Fruit fly (Drosophila melanogaster) whole organism, embryonic: ENCODE measurements around the gene enc.

Experiments used
- Antp ChIP-seq: fragments of 200-800 bp; sonication (Bioruptor generic); optimal IDR thresholded peaks from 3 replicates; lab custom pipeline; 2016; ENCODE audit warnings: missing biosample characterization, missing genetic modification characterization
- CG10147 ChIP-seq: fragments of 200-800 bp; sonication (Bioruptor generic); optimal IDR thresholded peaks from 2 replicates; lab custom pipeline; 2019; ENCODE audit warnings: missing biosample characterization, mild to moderate bottlenecking, missing genetic modification characterization, moderate library complexity
- CG1024 ChIP-seq: fragments of 200-800 bp; sonication (Bioruptor generic); IDR thresholded peaks from 2 replicates; pipeline ENCODE4 v1.3.6; 2022; ENCODE audit warnings: missing biosample characterization, missing genetic modification characterization
- CG10274 ChIP-seq: fragments of 200-800 bp; sonication (Bioruptor generic); optimal IDR thresholded peaks from 3 replicates; lab custom pipeline; 2017; ENCODE audit warnings: missing biosample characterization, mild to moderate bottlenecking, missing genetic modification characterization
- CG13123 ChIP-seq: fragments of 200-800 bp; sonication (Bioruptor generic); optimal IDR thresholded peaks from 2 replicates; lab custom pipeline; 2016; ENCODE audit warnings: missing biosample characterization, missing genetic modification characterization
- CG13894 ChIP-seq: fragments of 200-800 bp; sonication (Bioruptor generic); optimal IDR thresholded peaks from 3 replicates; lab custom pipeline; 2018; ENCODE audit warnings: missing biosample characterization, mild to moderate bottlenecking, missing genetic modification characterization, moderate library complexity
- CG15011 ChIP-seq: fragments of 200-800 bp; sonication (Bioruptor generic); optimal IDR thresholded peaks from 3 replicates; lab custom pipeline; 2018; ENCODE audit warnings: missing biosample characterization, mild to moderate bottlenecking, missing genetic modification characterization
- CG16779 ChIP-seq: fragments of 200-800 bp; sonication (Bioruptor generic); IDR thresholded peaks from 2 replicates; pipeline ENCODE4 v1.3.6; 2022; ENCODE audit warnings: missing biosample characterization, missing genetic modification characterization
- CG2129 ChIP-seq: fragments of 200-800 bp; sonication (Bioruptor generic); IDR thresholded peaks from 2 replicates; pipeline ENCODE4 v1.3.6; 2022; ENCODE audit warnings: missing biosample characterization, missing genetic modification characterization; ENCODE audit not compliant: partially characterized antibody
- CG2712 ChIP-seq: fragments of 200-800 bp; optimal IDR thresholded peaks from 3 replicates; lab custom pipeline; 2019; ENCODE audit warnings: missing biosample characterization, mild to moderate bottlenecking, missing genetic modification characterization, moderate library complexity
- CG32772 ChIP-seq: fragments of 200-800 bp; sonication (Bioruptor generic); IDR thresholded peaks from 2 replicates; pipeline ENCODE4 v1.3.6; 2022; ENCODE audit warnings: missing biosample characterization, missing genetic modification characterization
- CG3995 ChIP-seq: fragments of 200-800 bp; sonication (Bioruptor generic); optimal IDR thresholded peaks from 3 replicates; lab custom pipeline; 2016; ENCODE audit warnings: missing biosample characterization, missing genetic modification characterization
- CG5180 ChIP-seq: fragments of 200-800 bp; sonication (Bioruptor generic); optimal IDR thresholded peaks from 3 replicates; lab custom pipeline; 2017; ENCODE audit warnings: missing biosample characterization, missing genetic modification characterization, mild to moderate bottlenecking, moderate library complexity, missing genetic modification reagents
- CG8089 ChIP-seq: fragments of 200-800 bp; sonication (Bioruptor generic); optimal IDR thresholded peaks from 3 replicates; lab custom pipeline; 2016; ENCODE audit warnings: missing biosample characterization, missing genetic modification characterization
- CG8281 ChIP-seq: fragments of 200-800 bp; sonication (Bioruptor generic); optimal IDR thresholded peaks from 2 replicates; lab custom pipeline; 2018; ENCODE audit warnings: missing biosample characterization, mild to moderate bottlenecking, missing genetic modification characterization, moderate library complexity
- CG8944 ChIP-seq: fragments of 200-800 bp; sonication (Bioruptor generic); optimal IDR thresholded peaks from 3 replicates; lab custom pipeline; 2016; ENCODE audit warnings: missing biosample characterization, missing genetic modification characterization
- CG9437 ChIP-seq: fragments of 200-800 bp; sonication (Bioruptor generic); optimal IDR thresholded peaks from 2 replicates; lab custom pipeline; 2018; ENCODE audit warnings: missing biosample characterization, mild to moderate bottlenecking, missing genetic modification characterization
- CTCF ChIP-seq: fragments of 200-800 bp; sonication (Bioruptor generic); optimal IDR thresholded peaks from 2 replicates; lab custom pipeline; 2017; ENCODE audit warnings: missing biosample characterization, mild to moderate bottlenecking, missing genetic modification characterization, moderate library complexity
- CrebB ChIP-seq: fragments of 200-800 bp; sonication (Bioruptor generic); optimal IDR thresholded peaks from 3 replicates; lab custom pipeline; 2018; ENCODE audit warnings: missing biosample characterization, mild to moderate bottlenecking, missing genetic modification characterization
- Ets65A ChIP-seq: fragments of 200-800 bp; sonication (Bioruptor generic); peaks from one replicate; lab custom pipeline; 2016; ENCODE audit warnings: missing biosample characterization, missing genetic modification characterization
- Ets97D ChIP-seq: fragments of 200-800 bp; sonication (Bioruptor generic); optimal IDR thresholded peaks from 3 replicates; lab custom pipeline; 2016; ENCODE audit warnings: missing biosample characterization, missing genetic modification characterization
- GATAe ChIP-seq: fragments of 200-800 bp; sonication (Bioruptor generic); conservative IDR thresholded peaks from 2 replicates; pipeline ENCODE4 v1.3.6; 2022; ENCODE audit warnings: missing biosample characterization, missing genetic modification characterization
- Hmr ChIP-seq: fragments of 200-800 bp; sonication (Bioruptor generic); optimal IDR thresholded peaks from 3 replicates; lab custom pipeline; 2017; ENCODE audit warnings: mild to moderate bottlenecking, missing biosample characterization, missing genetic modification reagents, missing genetic modification characterization
- MESR4 ChIP-seq: fragments of 200-800 bp; sonication (Bioruptor generic); optimal IDR thresholded peaks from 2 replicates; lab custom pipeline; 2018; ENCODE audit warnings: missing biosample characterization, mild to moderate bottlenecking, missing genetic modification characterization, moderate library complexity
- Myb ChIP-seq: fragments of 200-800 bp; sonication (Bioruptor generic); optimal IDR thresholded peaks from 2 replicates; lab custom pipeline; 2016; ENCODE audit warnings: missing biosample characterization, missing genetic modification characterization
- Nf-YA ChIP-seq: fragments of 200-800 bp; sonication (Bioruptor generic); IDR thresholded peaks from 2 replicates; pipeline ENCODE4 v1.3.6; 2022; ENCODE audit warnings: missing biosample characterization, missing genetic modification characterization
- NfI ChIP-seq: fragments of 200-800 bp; sonication (Bioruptor generic); optimal IDR thresholded peaks from 3 replicates; lab custom pipeline; 2018; ENCODE audit warnings: missing biosample characterization, mild to moderate bottlenecking, missing genetic modification characterization, moderate library complexity
- Oaz ChIP-seq: fragments of 200-800 bp; sonication (Bioruptor generic); IDR thresholded peaks from 2 replicates; pipeline ENCODE4 v1.3.6; 2022; ENCODE audit warnings: missing biosample characterization, missing genetic modification characterization
- Ravus ChIP-seq: fragments of 200-800 bp; sonication (Bioruptor generic); IDR thresholded peaks from 2 replicates; pipeline ENCODE4 v1.3.6; 2022; ENCODE audit warnings: missing biosample characterization, missing genetic modification characterization
- TFAM ChIP-seq: fragments of 200-800 bp; sonication (Bioruptor generic); optimal IDR thresholded peaks from 2 replicates; lab custom pipeline; 2017; ENCODE audit warnings: missing biosample characterization, missing genetic modification characterization, inconsistent platforms
- az2 ChIP-seq: fragments of 200-800 bp; sonication (Bioruptor generic); optimal IDR thresholded peaks from 3 replicates; lab custom pipeline; 2016; ENCODE audit warnings: missing biosample characterization, missing genetic modification characterization
- bowl ChIP-seq: fragments of 200-800 bp; sonication (Bioruptor generic); IDR thresholded peaks from 2 replicates; pipeline ENCODE4 v1.3.6; 2022; ENCODE audit warnings: missing biosample characterization, missing genetic modification characterization
- cas ChIP-seq: fragments of 200-800 bp; sonication (Bioruptor generic); IDR thresholded peaks from 2 replicates; pipeline ENCODE4 v1.3.6; 2022; ENCODE audit warnings: missing biosample characterization, missing genetic modification characterization
- cg ChIP-seq: fragments of 200-800 bp; sonication (Bioruptor generic); optimal IDR thresholded peaks from 3 replicates; lab custom pipeline; 2019; ENCODE audit warnings: missing biosample characterization, mild to moderate bottlenecking, missing genetic modification characterization, moderate library complexity
- crc ChIP-seq: fragments of 200-800 bp; sonication (Bioruptor generic); optimal IDR thresholded peaks from 2 replicates; lab custom pipeline; 2016; ENCODE audit warnings: missing biosample characterization, missing genetic modification characterization
- dysf ChIP-seq: fragments of 200-800 bp; sonication (Bioruptor generic); IDR thresholded peaks from 3 replicates; pipeline ENCODE4 v1.3.6; 2022; ENCODE audit warnings: missing biosample characterization, missing genetic modification characterization
- emc ChIP-seq: fragments of 200-800 bp; sonication (Bioruptor generic); optimal IDR thresholded peaks from 2 replicates; lab custom pipeline; 2016; ENCODE audit warnings: missing biosample characterization, missing genetic modification characterization
- ewg ChIP-seq: fragments of 200-800 bp; sonication (Bioruptor generic); optimal IDR thresholded peaks from 3 replicates; lab custom pipeline; 2017; ENCODE audit warnings: mild to moderate bottlenecking, missing biosample characterization, missing genetic modification reagents, missing genetic modification characterization
- ftz-f1 ChIP-seq: fragments of 200-800 bp; sonication (Bioruptor generic); optimal IDR thresholded peaks from 2 replicates; lab custom pipeline; 2016; ENCODE audit warnings: missing biosample characterization, missing genetic modification characterization
- gfzf ChIP-seq: fragments of 200-800 bp; sonication (Bioruptor generic); optimal IDR thresholded peaks from 2 replicates; lab custom pipeline; 2016; ENCODE audit warnings: missing biosample characterization, mild to moderate bottlenecking, missing genetic modification characterization, moderate library complexity
- hkb ChIP-seq, 2 experiments: fragments of 200-800 bp in 1 of 2; fragments of >200 bp in 1 of 2; sonication (Bioruptor generic) in 1 of 2; IDR thresholded peaks in 1 of 2; optimal IDR thresholded peaks in 1 of 2; 2 replicates each; pipeline versions ENCODE4 v1.3.6 to Lab custom; 2017 to 2022; ENCODE audit warnings: missing biosample characterization in 1 of 2, missing genetic modification characterization in 1 of 2
- inv ChIP-seq: fragments of 200-800 bp; sonication (Bioruptor generic); IDR thresholded peaks from 2 replicates; pipeline ENCODE4 v1.3.6; 2022; ENCODE audit warnings: missing biosample characterization, missing genetic modification characterization; ENCODE audit not compliant: partially characterized antibody
- lbe ChIP-seq: fragments of 200-800 bp; sonication (Bioruptor generic); optimal IDR thresholded peaks from 2 replicates; lab custom pipeline; 2016; ENCODE audit warnings: missing biosample characterization, mild to moderate bottlenecking, missing genetic modification characterization
- mld ChIP-seq: fragments of 200-800 bp; sonication (Bioruptor generic); IDR thresholded peaks from 3 replicates; pipeline ENCODE4 v1.3.6; 2022; ENCODE audit warnings: missing biosample characterization, missing genetic modification characterization; ENCODE audit not compliant: partially characterized antibody
- nmo ChIP-seq: fragments of 200-800 bp; sonication (Bioruptor generic); optimal IDR thresholded peaks from 2 replicates; lab custom pipeline; 2018; ENCODE audit warnings: missing biosample characterization, mild to moderate bottlenecking, missing genetic modification characterization, moderate library complexity
- pros ChIP-seq: fragments of 200-800 bp; sonication (Bioruptor generic); optimal IDR thresholded peaks from 3 replicates; lab custom pipeline; 2019; ENCODE audit warnings: missing biosample characterization, mild to moderate bottlenecking, missing genetic modification characterization, moderate library complexity
- sc ChIP-seq, 3 experiments: fragments of >200 bp in 2 of 3; fragments of 200-800 bp in 1 of 3; sonication (Bioruptor generic) in 1 of 3; optimal IDR thresholded peaks; 2 replicates in 2 of 3; 3 replicates in 1 of 3; lab custom pipeline; 2017; ENCODE audit warnings: mild to moderate bottlenecking in 1 of 3, missing biosample characterization in 1 of 3, missing genetic modification characterization in 1 of 3, missing genetic modification reagents in 1 of 3
- tin ChIP-seq: fragments of 200-800 bp; sonication (Bioruptor generic); optimal IDR thresholded peaks from 3 replicates; lab custom pipeline; 2016; ENCODE audit warnings: missing biosample characterization, missing genetic modification characterization
- ttk ChIP-seq: fragments of 200-800 bp; sonication (Bioruptor generic); IDR thresholded peaks from 2 replicates; pipeline ENCODE4 v2.1.2; 2022; ENCODE audit warnings: missing biosample characterization, missing genetic modification characterization
- tup ChIP-seq: fragments of 200-800 bp; sonication (Bioruptor generic); optimal IDR thresholded peaks from 2 replicates; lab custom pipeline; 2016; ENCODE audit warnings: missing biosample characterization, mild to moderate bottlenecking, missing genetic modification characterization, moderate library complexity

The enc gene

dm6 chr3L:3771406-3771935, 47.0 kb upstream of the enc start (continued):
- no peak for TF ChIP-seq CG2129 (GFP tag; lab: Robert Waterston, UW)
- peak; percentile 62 for TF ChIP-seq CG9437 (GFP tag; lab: Kevin White, UChicago)
- no peak for TF ChIP-seq CG8944 (GFP tag; lab: Kevin White, UChicago)
- TF ChIP-seq CG3995 = peak; percentile 16
- TF ChIP-seq pros (GFP tag; lab: Kevin White, UChicago) = no peak
- peak; percentile 39 for TF ChIP-seq tin (GFP tag; lab: Kevin White, UChicago)
- no peak for TF ChIP-seq CG8089 (GFP tag; lab: Kevin White, UChicago)
- TF ChIP-seq Myb (GFP tag; lab: Kevin White, UChicago) = no peak
- TF ChIP-seq MESR4 (GFP tag; lab: Kevin White, UChicago) = no peak
- TF ChIP-seq CrebB (tag; lab: Kevin White, UChicago) = peak; percentile 70
- TF ChIP-seq CG2712 = peak; percentile 65
- TF ChIP-seq cg (GFP tag; lab: Kevin White, UChicago) = no peak
- peak; percentile 82 for TF ChIP-seq ttk (GFP tag; lab: Robert Waterston, UW)
- TF ChIP-seq NfI (GFP tag; lab: Kevin White, UChicago) = peak; percentile 79
- peak; percentile 27; the same call in 1 of the 2 replicates for TF ChIP-seq GATAe (GFP tag; lab: Robert Waterston, UW)
- TF ChIP-seq cas = peak; percentile 72; the same call in 1 of the 2 replicates
- peak; percentile 86 for TF ChIP-seq Hmr
- TF ChIP-seq mld = no peak
- TF ChIP-seq CG1024 = peak; percentile 37; the same call in 1 of the 2 replicates
- no peak for TF ChIP-seq hkb (optimal IDR thresholded peaks at IDR 0.05; lab: Kevin White, UChicago)
- peak; percentile 92 for TF ChIP-seq hkb (GFP tag; IDR thresholded peaks at IDR 0.05; lab: Robert Waterston, UW)
- TF ChIP-seq bowl (GFP tag; lab: Robert Waterston, UW) = no peak
- TF ChIP-seq TFAM (GFP tag; lab: Kevin White, UChicago) = no peak
- peak; percentile 25 for TF ChIP-seq CG8281 (tag; lab: Kevin White, UChicago)
- peak; percentile 84 for TF ChIP-seq Nf-YA (GFP tag; lab: Robert Waterston, UW)
- no peak for TF ChIP-seq Ets97D (GFP tag; lab: Kevin White, UChicago)
- TF ChIP-seq CG16779 = peak; percentile 49; the same call in 1 of the 2 replicates
- TF ChIP-seq az2 = peak; percentile 51
- TF ChIP-seq emc (GFP tag; lab: Kevin White, UChicago) = no peak
- TF ChIP-seq CG10147 (GFP tag; lab: Kevin White, UChicago) = peak; percentile 64
- TF ChIP-seq tup = peak; percentile 17
- no peak for TF ChIP-seq inv
- peak; percentile 93 for TF ChIP-seq dysf
- no peak for TF ChIP-seq ftz-f1 (GFP tag; lab: Kevin White, UChicago)
- TF ChIP-seq CG10274 = no peak
- TF ChIP-seq CG13894 = peak; percentile 70
- peak; percentile 54 for TF ChIP-seq CG15011 (GFP tag; lab: Kevin White, UChicago)
- peak; percentile 12 for TF ChIP-seq ewg (GFP tag; lab: Kevin White, UChicago)
- TF ChIP-seq Ravus (GFP tag; lab: Robert Waterston, UW) = peak; percentile 64
- peak; percentile 25 for TF ChIP-seq lbe (GFP tag; lab: Kevin White, UChicago)
- TF ChIP-seq Oaz (GFP tag; lab: Robert Waterston, UW) = peak; percentile 49
- TF ChIP-seq sc (optimal IDR thresholded peaks at IDR 0.05; lab: Kevin White, UChicago) = no peak
- no peak for TF ChIP-seq sc (GFP tag; optimal IDR thresholded peaks at IDR 0.05; lab: Kevin White, UChicago)
- TF ChIP-seq CTCF (GFP tag; lab: Kevin White, UChicago) = no peak
- peak; percentile 45 for TF ChIP-seq CG13123 (GFP tag; lab: Kevin White, UChicago)
- TF ChIP-seq crc (GFP tag; lab: Kevin White, UChicago) = no peak
- no peak for TF ChIP-seq gfzf (GFP tag; lab: Kevin White, UChicago)
- peak; percentile 9 for TF ChIP-seq CG5180 (GFP tag; lab: Kevin White, UChicago)
- TF ChIP-seq CG32772 (GFP tag; lab: Robert Waterston, UW) = peak; percentile 71
- no peak for TF ChIP-seq Ets65A
- peak; percentile 59 for TF ChIP-seq nmo
- no peak for TF ChIP-seq Antp
